Worm (Caenorhabditis elegans) whole organism, L1 larva: Measurements from ENCODE around the gene F54H5.5.

Source experiments
- C16A3.4 ChIP-seq: fragments of 150-350 bp; optimal IDR thresholded peaks from 2 replicates; lab custom pipeline; 2014; ENCODE audit warnings: missing biosample characterization, missing genetic modification characterization
- Y116A8C.19 ChIP-seq: sonication (generic microtip); optimal IDR thresholded peaks from 2 replicates; lab custom pipeline; 2016; ENCODE audit warnings: missing compliant biosample characterization, missing genetic modification characterization, borderline replicate concordance
- alr-1 ChIP-seq: fragments of 200-800 bp; sonication (Bioruptor generic); optimal IDR thresholded peaks from 2 replicates; lab custom pipeline; 2018; ENCODE audit warnings: borderline replicate concordance, mild to moderate bottlenecking, missing genetic modification characterization, missing compliant biosample characterization
- ama-1 ChIP-seq: fragments of 150-350 bp; optimal IDR thresholded peaks from 2 replicates; lab custom pipeline; 2014
- blmp-1 ChIP-seq: fragments of 150-350 bp; optimal IDR thresholded peaks from 2 replicates; lab custom pipeline; 2014; ENCODE audit warnings: missing biosample characterization, missing genetic modification characterization
- ceh-8 ChIP-seq: fragments of 200-800 bp; sonication (Bioruptor generic); optimal IDR thresholded peaks from 2 replicates; lab custom pipeline; 2018; ENCODE audit warnings: mild to moderate bottlenecking, missing genetic modification characterization, moderate library complexity, missing compliant biosample characterization
- ceh-82 ChIP-seq, 3 experiments: fragments of 150-350 bp in 1 of 3; sonication (generic microtip) in 2 of 3; optimal IDR thresholded peaks; 2 replicates each; lab custom pipeline; 2014 to 2017; ENCODE audit warnings: missing biosample characterization in 3 of 3, missing genetic modification characterization in 3 of 3
- ceh-88 ChIP-seq: fragments of 200-800 bp; sonication (Bioruptor generic); IDR thresholded peaks from 2 replicates; pipeline ENCODE4 v1.3.6; 2022; ENCODE audit warnings: missing genetic modification characterization, missing compliant biosample characterization
- ces-1 ChIP-seq: fragments of 150-350 bp; optimal IDR thresholded peaks from 2 replicates; lab custom pipeline; 2014; ENCODE audit warnings: missing biosample characterization, missing genetic modification reagents, missing genetic modification characterization
- dpl-1 ChIP-seq, 3 experiments: fragments of 150-350 bp in 2 of 3; sonication (generic microtip) in 1 of 3; optimal IDR thresholded peaks; 2 replicates each; lab custom pipeline; 2014 to 2017; ENCODE audit warnings: missing biosample characterization in 3 of 3, missing genetic modification characterization in 3 of 3, missing genetic modification reagents in 3 of 3
- dsc-1 ChIP-seq: sonication (generic microtip); optimal IDR thresholded peaks from 2 replicates; lab custom pipeline; 2016; ENCODE audit warnings: mild to moderate bottlenecking, missing genetic modification characterization, missing compliant biosample characterization
- efl-1 ChIP-seq, 4 experiments: fragments of 150-350 bp; optimal IDR thresholded peaks in 3 of 4; peaks in 1 of 4; 1 replicate in 1 of 4; 2 replicates in 3 of 4; lab custom pipeline; 2014; ENCODE audit warnings: missing biosample characterization in 2 of 4, missing genetic modification characterization in 2 of 4, missing genetic modification reagents in 2 of 4
- egl-13 ChIP-seq: sonication (generic microtip); optimal IDR thresholded peaks from 2 replicates; lab custom pipeline; 2016; ENCODE audit warnings: missing genotype, missing genetic modification reagents, missing genetic modification characterization, missing compliant biosample characterization
- fkh-10 ChIP-seq: sonication (generic microtip); optimal IDR thresholded peaks from 2 replicates; lab custom pipeline; 2017; ENCODE audit warnings: missing biosample characterization, missing genetic modification reagents, missing genetic modification characterization
- fkh-8 ChIP-seq: sonication (generic microtip); optimal IDR thresholded peaks from 2 replicates; lab custom pipeline; 2016; ENCODE audit warnings: mild to moderate bottlenecking, missing genetic modification characterization, missing compliant biosample characterization
- fos-1 ChIP-seq: fragments of 150-350 bp; optimal IDR thresholded peaks from 2 replicates; lab custom pipeline; 2014; ENCODE audit warnings: missing biosample characterization, missing genetic modification characterization
- hpl-2 ChIP-seq: fragments of 150-350 bp; optimal IDR thresholded peaks from 2 replicates; lab custom pipeline; 2014; ENCODE audit warnings: missing biosample characterization, missing genetic modification reagents, missing genetic modification characterization
- isw-1 ChIP-seq: fragments of 200-800 bp; sonication (Bioruptor generic); IDR thresholded peaks from 2 replicates; pipeline ENCODE4 v1.3.6; 2022; ENCODE audit warnings: missing genetic modification characterization, missing compliant biosample characterization
- lin-13 ChIP-seq: fragments of 150-350 bp; optimal IDR thresholded peaks from 2 replicates; lab custom pipeline; 2014; ENCODE audit warnings: missing biosample characterization, missing genetic modification reagents, missing genetic modification characterization
- lin-14 ChIP-seq: fragments of 200-800 bp; sonication (Bioruptor generic); optimal IDR thresholded peaks from 2 replicates; lab custom pipeline; 2018; ENCODE audit warnings: mild to moderate bottlenecking, missing genetic modification characterization, moderate library complexity, missing compliant biosample characterization
- lin-15B ChIP-seq: fragments of 150-350 bp; sonication (generic microtip); optimal IDR thresholded peaks from 3 replicates; lab custom pipeline; 2014; ENCODE audit warnings: missing biosample characterization, missing genetic modification characterization
- lsy-2 ChIP-seq, 2 experiments: fragments of 150-350 bp; optimal IDR thresholded peaks; 2 replicates each; lab custom pipeline; 2014; ENCODE audit warnings: missing biosample characterization in 2 of 2, missing genetic modification characterization in 2 of 2
- mef-2 ChIP-seq: fragments of 150-350 bp; optimal IDR thresholded peaks from 2 replicates; lab custom pipeline; 2014; ENCODE audit warnings: missing biosample characterization, missing genetic modification characterization
- nhr-12 ChIP-seq: sonication (generic microtip); optimal IDR thresholded peaks from 2 replicates; lab custom pipeline; 2017; ENCODE audit warnings: missing biosample characterization, missing genetic modification characterization
- nhr-19 ChIP-seq: fragments of 200-800 bp; sonication (Bioruptor generic); conservative IDR thresholded peaks from 2 replicates; pipeline ENCODE4 v1.3.6; 2022; ENCODE audit warnings: missing genetic modification characterization, missing compliant biosample characterization
- nhr-237 ChIP-seq: fragments of 150-350 bp; optimal IDR thresholded peaks from 2 replicates; lab custom pipeline; 2014; ENCODE audit warnings: missing biosample characterization, missing genetic modification characterization
- nhr-71 ChIP-seq: sonication (generic microtip); optimal IDR thresholded peaks from 2 replicates; lab custom pipeline; 2016; ENCODE audit warnings: mild to moderate bottlenecking, missing genetic modification characterization, moderate library complexity, missing compliant biosample characterization
- nhr-77 ChIP-seq: fragments of 150-350 bp; optimal IDR thresholded peaks from 2 replicates; lab custom pipeline; 2014; ENCODE audit warnings: missing biosample characterization, missing genetic modification characterization
- pag-3 ChIP-seq: sonication (generic microtip); optimal IDR thresholded peaks from 2 replicates; lab custom pipeline; 2017; ENCODE audit warnings: missing genetic modification characterization, mild to moderate bottlenecking, missing compliant biosample characterization, antibody characterized with exemption, borderline replicate concordance; ENCODE audit not compliant: insufficient read depth
- pqm-1 ChIP-seq: sonication (generic microtip); optimal IDR thresholded peaks from 3 replicates; lab custom pipeline; 2017; ENCODE audit warnings: missing biosample characterization, missing genetic modification characterization
- rnt-1 ChIP-seq: sonication (generic microtip); optimal IDR thresholded peaks from 2 replicates; lab custom pipeline; 2016; ENCODE audit warnings: mild to moderate bottlenecking, missing genetic modification characterization, moderate library complexity, missing compliant biosample characterization
- skn-1 ChIP-seq: fragments of 150-350 bp; optimal IDR thresholded peaks from 2 replicates; lab custom pipeline; 2014; ENCODE audit warnings: missing biosample characterization, missing genetic modification characterization
- sox-4 ChIP-seq: sonication (generic microtip); optimal IDR thresholded peaks from 2 replicates; lab custom pipeline; 2016; ENCODE audit warnings: missing genetic modification characterization, missing compliant biosample characterization
- sup-37 ChIP-seq: fragments of 200-800 bp; sonication (Bioruptor generic); optimal IDR thresholded peaks from 2 replicates; lab custom pipeline; 2018; ENCODE audit warnings: mild to moderate bottlenecking, missing genetic modification characterization, missing compliant biosample characterization
- unc-30 ChIP-seq: sonication (generic microtip); optimal IDR thresholded peaks from 2 replicates; lab custom pipeline; 2017; ENCODE audit warnings: missing biosample characterization, missing genetic modification characterization
- unc-62 ChIP-seq: fragments of 150-350 bp; optimal IDR thresholded peaks from 2 replicates; lab custom pipeline; 2014; ENCODE audit warnings: missing biosample characterization, missing genetic modification reagents, missing genetic modification characterization

Gene F54H5.5

DNA sequence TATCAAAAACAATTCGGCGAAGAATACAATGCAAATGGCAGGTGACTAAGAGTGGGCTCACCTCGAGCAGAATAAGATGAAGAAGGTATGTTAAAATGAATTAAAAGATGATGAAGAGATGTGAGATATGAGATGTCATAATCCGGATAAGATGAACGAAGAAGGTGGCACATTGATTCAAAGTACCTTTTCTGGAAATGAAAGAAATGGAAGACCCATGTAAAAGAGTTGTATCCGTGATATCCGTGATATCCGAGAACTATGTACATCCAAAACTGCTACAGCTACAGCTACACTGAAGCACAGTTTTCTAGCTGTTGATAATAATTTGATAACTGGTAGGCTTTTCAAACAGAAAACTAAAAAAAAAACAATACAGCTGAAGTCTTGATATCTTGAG lies 21.9 kb upstream of the F54H5.5 start, which contains the start of gene oig-8:
oig-8 (minus strand) TSS at position 101 of the 400 bp plus-strand sequence.
- TF ChIP-seq ama-1 (lab: Kevin White, UChicago) (no peak), C16A3.4 (tag; lab: Kevin White, UChicago) (no peak), ces-1 (no peak), lin-13 (GFP tag; lab: Kevin White, UChicago) (no peak), unc-62 (GFP tag; lab: Kevin White, UChicago) (no peak), nhr-12 (no peak), skn-1 (tag; lab: Kevin White, UChicago) (no peak), pqm-1 (tag; lab: Kevin White, UChicago) (no peak), isw-1 (GFP tag; lab: Robert Waterston, UW) (no peak), nhr-77 (tag; lab: Kevin White, UChicago) (no peak), unc-30 (tag; lab: Kevin White, UChicago) (no peak)

ce11 chrII:6646903-6647302 lies 19.8 kb upstream of the F54H5.5 start:
- peak; percentile 63 for TF ChIP-seq dsc-1
- TF ChIP-seq mef-2 (tag; lab: Kevin White, UChicago): no peak
- TF ChIP-seq efl-1 (optimal IDR thresholded peaks at IDR 0.05; lab: Kevin White, UChicago): no peak
- peak in 1 of 2 experiments; percentile 5 for TF ChIP-seq efl-1 (GFP tag; optimal IDR thresholded peaks at IDR 0.05 in 1 of 2; lab: Kevin White, UChicago)

DNA sequence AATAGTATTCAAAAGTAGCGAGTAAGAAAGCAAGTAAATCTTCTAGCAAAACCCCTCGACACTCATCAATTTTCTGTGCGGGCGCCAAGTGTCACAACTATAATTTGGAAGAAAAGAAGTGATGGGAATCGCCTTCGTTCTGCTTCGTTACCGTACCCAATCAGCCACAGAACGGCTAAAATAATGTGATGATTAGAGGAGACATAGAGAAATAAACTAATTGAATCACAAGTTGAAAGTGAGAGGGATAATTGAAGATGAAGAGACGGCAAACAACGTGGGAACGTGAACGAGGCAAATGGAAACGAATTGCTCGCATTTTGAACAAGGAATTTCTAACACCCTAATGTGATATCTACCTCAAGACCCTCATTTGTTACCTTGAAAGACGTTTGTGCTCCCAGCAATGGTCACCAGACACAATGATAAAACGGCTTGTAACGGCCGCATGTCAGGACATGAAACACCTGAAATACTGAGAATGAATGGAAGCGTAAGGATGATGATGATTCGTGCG lies 15.6 kb upstream of the F54H5.5 start, which contains the start of gene T19D12.6:
T19D12.6 (minus strand) TSS at position 467 of the 517 bp plus-strand sequence.
- TF ChIP-seq fkh-8 (tag; lab: Kevin White, UChicago) (peak; percentile 60), lsy-2 (tag; optimal IDR thresholded peaks at IDR 0.05; lab: Kevin White, UChicago) (peak in 1 of 2 experiments; percentile 50), blmp-1 (tag; lab: Kevin White, UChicago) (peak; percentile 11), efl-1 (optimal IDR thresholded peaks at IDR 0.05; lab: Kevin White, UChicago) (no peak), efl-1 (GFP tag; optimal IDR thresholded peaks at IDR 0.05 in 1 of 2; lab: Kevin White, UChicago) (peak in 1 of 2 experiments; percentile 82), sox-4 (tag; lab: Kevin White, UChicago) (no peak), nhr-77 (tag; lab: Kevin White, UChicago) (no peak), lin-14 (GFP tag; lab: Kevin White, UChicago) (peak; percentile 57), ama-1 (lab: Kevin White, UChicago) (no peak)

DNA sequence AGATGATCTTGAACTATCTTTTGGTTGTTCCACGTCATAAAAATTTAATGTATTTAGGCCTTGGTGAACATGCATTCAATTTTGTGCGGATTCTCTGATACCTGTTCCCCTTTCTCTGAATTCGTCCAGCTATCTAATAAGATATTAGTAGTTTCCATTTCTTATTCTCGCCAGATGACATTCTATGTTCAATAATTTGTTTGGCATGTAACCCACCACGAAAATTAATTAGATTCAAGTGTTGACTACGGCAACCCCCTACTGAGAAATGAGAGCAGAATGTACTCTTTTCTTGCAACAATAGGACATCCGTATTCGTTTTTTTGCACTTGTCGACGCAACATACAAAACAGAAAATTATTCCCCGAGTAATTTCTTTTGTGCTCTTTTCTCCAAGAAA lies 15.1 kb upstream of the F54H5.5 start:
- TF ChIP-seq ceh-82 (tag; optimal IDR thresholded peaks at IDR 0.05; lab: Kevin White, UChicago): no peak
- peak; percentile 53 for TF ChIP-seq dsc-1
- peak; percentile 20 for TF ChIP-seq fkh-10 (GFP tag; lab: Kevin White, UChicago)
- no peak for TF ChIP-seq hpl-2
- TF ChIP-seq pag-3 (tag; lab: Kevin White, UChicago): no peak
- no peak for TF ChIP-seq unc-62 (GFP tag; lab: Kevin White, UChicago)
- TF ChIP-seq ces-1: no peak
- TF ChIP-seq nhr-237 (tag; lab: Kevin White, UChicago): no peak

DNA sequence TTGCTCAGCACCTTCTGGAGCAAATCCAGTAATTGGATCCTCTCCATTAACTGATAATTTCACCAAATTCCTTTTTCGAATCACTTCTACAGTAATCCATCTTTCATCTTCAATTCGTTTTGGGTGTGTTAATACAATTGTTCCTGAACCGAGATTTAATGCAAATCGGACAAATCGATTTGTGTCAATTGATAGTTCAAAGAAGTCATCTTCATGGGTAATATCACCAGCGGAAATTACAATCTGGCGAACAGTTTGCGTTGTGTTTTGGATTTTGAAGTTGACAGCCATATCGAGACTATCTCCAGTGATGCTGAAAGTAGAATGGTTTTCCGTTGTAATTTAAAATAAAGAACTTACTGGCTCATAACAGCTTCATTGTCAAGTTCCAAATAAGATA lies 10.8 kb upstream of the F54H5.5 start:
- TF ChIP-seq egl-13: no peak
- TF ChIP-seq nhr-19 (GFP tag; lab: Robert Waterston, UW): no peak
- TF ChIP-seq alr-1: no peak
- no peak for TF ChIP-seq ceh-82 (tag; optimal IDR thresholded peaks at IDR 0.05; lab: Kevin White, UChicago)
- TF ChIP-seq ceh-88 (GFP tag; lab: Robert Waterston, UW): no peak
- no peak for TF ChIP-seq nhr-71
- TF ChIP-seq dpl-1 (GFP tag; optimal IDR thresholded peaks at IDR 0.05; lab: Kevin White, UChicago): no peak
- no peak for TF ChIP-seq rnt-1 (tag; lab: Kevin White, UChicago)
- no peak for TF ChIP-seq ceh-8 (GFP tag; lab: Kevin White, UChicago)
- TF ChIP-seq lin-15B (tag; lab: Kevin White, UChicago): no peak
- no peak for TF ChIP-seq dsc-1
- TF ChIP-seq Y116A8C.19 (tag; lab: Kevin White, UChicago): no peak
- no peak for TF ChIP-seq fos-1 (tag; lab: Kevin White, UChicago)
- no peak for TF ChIP-seq fkh-8 (tag; lab: Kevin White, UChicago)
- no peak for TF ChIP-seq sup-37
- TF ChIP-seq, all 84 proteins: peak for 0
